Worm (Caenorhabditis elegans): ENCODE results near the gene F48C5.2.

ce11 chrX:11462112-11462511, 8.0 kb upstream of the F48C5.2 start:
- TF ChIP-seq elt-3 (tag; optimal IDR thresholded peaks at IDR 0.05) (no peak), flh-1 (GFP tag; optimal IDR thresholded peaks at IDR 0.05) (no peak), unc-62 (GFP tag; optimal IDR thresholded peaks at IDR 0.05) (no peak), snpc-4 (tag; optimal IDR thresholded peaks at IDR 0.05) (no peak), blmp-1 (tag; optimal IDR thresholded peaks at IDR 0.05) (no peak), mep-1 (tag; optimal IDR thresholded peaks at IDR 0.05) (no peak), lin-13 (tag; optimal IDR thresholded peaks at IDR 0.05) (no peak), ham-2 (GFP tag; optimal IDR thresholded peaks at IDR 0.05) (no peak), elt-1 (tag; optimal IDR thresholded peaks at IDR 0.05; ENCODE audit: borderline replicate concordance, insufficient read depth) (no peak), M03D4.4 (tag; optimal IDR thresholded peaks at IDR 0.05) (no peak), nhr-28 (tag; optimal IDR thresholded peaks at IDR 0.05) (no peak), ceh-39 (tag; optimal IDR thresholded peaks at IDR 0.05) (no peak)

All from whole organism, mixed stage, embryonic.